Worm (Caenorhabditis elegans) whole organism, L1 larva: ENCODE results near the gene pas-2.

ENCODE experiments used
- C34B4.2 ChIP-seq: sonication (generic microtip); optimal IDR thresholded peaks from 2 replicates; lab custom pipeline; 2017; ENCODE audit warnings: mild to moderate bottlenecking, missing genetic modification characterization, missing compliant biosample characterization
- F16B12.6 ChIP-seq: fragments of 150-350 bp; optimal IDR thresholded peaks from 2 replicates; lab custom pipeline; 2014; ENCODE audit warnings: missing biosample characterization, missing genetic modification characterization
- Y116A8C.19 ChIP-seq: sonication (generic microtip); optimal IDR thresholded peaks from 2 replicates; lab custom pipeline; 2016; ENCODE audit warnings: missing compliant biosample characterization, missing genetic modification characterization, borderline replicate concordance
- alr-1 ChIP-seq: fragments of 200-800 bp; sonication (Bioruptor generic); optimal IDR thresholded peaks from 2 replicates; lab custom pipeline; 2018; ENCODE audit warnings: borderline replicate concordance, mild to moderate bottlenecking, missing genetic modification characterization, missing compliant biosample characterization
- ama-1 ChIP-seq: fragments of 150-350 bp; optimal IDR thresholded peaks from 2 replicates; lab custom pipeline; 2014
- blmp-1 ChIP-seq: fragments of 150-350 bp; optimal IDR thresholded peaks from 2 replicates; lab custom pipeline; 2014; ENCODE audit warnings: missing biosample characterization, missing genetic modification characterization
- ces-1 ChIP-seq: fragments of 150-350 bp; optimal IDR thresholded peaks from 2 replicates; lab custom pipeline; 2014; ENCODE audit warnings: missing biosample characterization, missing genetic modification reagents, missing genetic modification characterization
- efl-1 ChIP-seq, 4 experiments: fragments of 150-350 bp; optimal IDR thresholded peaks in 3 of 4; peaks in 1 of 4; 1 replicate in 1 of 4; 2 replicates in 3 of 4; lab custom pipeline; 2014; ENCODE audit warnings: missing biosample characterization in 2 of 4, missing genetic modification characterization in 2 of 4, missing genetic modification reagents in 2 of 4
- efl-3 ChIP-seq: fragments of 200-800 bp; sonication (Bioruptor generic); optimal IDR thresholded peaks from 2 replicates; lab custom pipeline; 2018; ENCODE audit warnings: mild to moderate bottlenecking, missing genetic modification characterization, missing compliant biosample characterization
- elt-2 ChIP-seq: sonication (generic microtip); optimal IDR thresholded peaks from 2 replicates; lab custom pipeline; 2016; ENCODE audit warnings: missing genetic modification characterization, mild to moderate bottlenecking, inconsistent platforms, missing compliant biosample characterization, missing genetic modification reagents
- elt-3 ChIP-seq, 6 experiments: fragments of 150-350 bp in 1 of 6; sonication (generic microtip); optimal IDR thresholded peaks; 2 replicates each; lab custom pipeline; 2017 to 2018; ENCODE audit warnings: missing biosample characterization in 6 of 6, missing genetic modification characterization in 6 of 6, inconsistent platforms in 1 of 6
- ets-5 ChIP-seq: fragments of 200-800 bp; sonication (Bioruptor generic); IDR thresholded peaks from 2 replicates; pipeline ENCODE4 v1.3.6; 2022; ENCODE audit warnings: missing genetic modification characterization, missing compliant biosample characterization
- fkh-10 ChIP-seq: sonication (generic microtip); optimal IDR thresholded peaks from 2 replicates; lab custom pipeline; 2017; ENCODE audit warnings: missing biosample characterization, missing genetic modification reagents, missing genetic modification characterization
- fkh-4 ChIP-seq: sonication (generic microtip); optimal IDR thresholded peaks from 2 replicates; lab custom pipeline; 2016; ENCODE audit warnings: missing compliant biosample characterization, missing genetic modification characterization, borderline replicate concordance
- fos-1 ChIP-seq: fragments of 150-350 bp; optimal IDR thresholded peaks from 2 replicates; lab custom pipeline; 2014; ENCODE audit warnings: missing biosample characterization, missing genetic modification characterization
- grh-1 ChIP-seq: fragments of 200-800 bp; sonication (Bioruptor generic); IDR thresholded peaks from 2 replicates; pipeline ENCODE4 v1.3.6; 2022; ENCODE audit warnings: missing genetic modification reagents, missing genetic modification characterization, missing compliant biosample characterization
- hlh-17 ChIP-seq: fragments of 200-800 bp; sonication (Bioruptor generic); optimal IDR thresholded peaks from 2 replicates; lab custom pipeline; 2018; ENCODE audit warnings: missing genetic modification characterization, mild to moderate bottlenecking, missing compliant biosample characterization, moderate library complexity, borderline replicate concordance
- jun-1 ChIP-seq: fragments of 150-350 bp; optimal IDR thresholded peaks from 2 replicates; lab custom pipeline; 2014; ENCODE audit warnings: missing biosample characterization, missing genetic modification reagents, missing genetic modification characterization
- lin-13 ChIP-seq: fragments of 150-350 bp; optimal IDR thresholded peaks from 2 replicates; lab custom pipeline; 2014; ENCODE audit warnings: missing biosample characterization, missing genetic modification reagents, missing genetic modification characterization
- lin-14 ChIP-seq: fragments of 200-800 bp; sonication (Bioruptor generic); optimal IDR thresholded peaks from 2 replicates; lab custom pipeline; 2018; ENCODE audit warnings: mild to moderate bottlenecking, missing genetic modification characterization, moderate library complexity, missing compliant biosample characterization
- lin-39 ChIP-seq: fragments of 150-350 bp; optimal IDR thresholded peaks from 2 replicates; lab custom pipeline; 2014; ENCODE audit warnings: missing biosample characterization, missing genetic modification reagents, missing genetic modification characterization
- lir-3 ChIP-seq: sonication (generic microtip); optimal IDR thresholded peaks from 2 replicates; lab custom pipeline; 2016; ENCODE audit warnings: mild to moderate bottlenecking, missing genetic modification characterization, moderate library complexity, missing compliant biosample characterization; ENCODE audit not compliant: poor library complexity
- lsy-2 ChIP-seq, 2 experiments: fragments of 150-350 bp; optimal IDR thresholded peaks; 2 replicates each; lab custom pipeline; 2014; ENCODE audit warnings: missing biosample characterization in 2 of 2, missing genetic modification characterization in 2 of 2
- mab-9 ChIP-seq: fragments of 200-800 bp; sonication (Bioruptor generic); IDR thresholded peaks from 2 replicates; pipeline ENCODE4 v1.3.6; 2022; ENCODE audit warnings: missing genetic modification reagents, missing genetic modification characterization, missing compliant biosample characterization
- mdl-1 ChIP-seq, 2 experiments: fragments of 150-350 bp; optimal IDR thresholded peaks; 2 replicates each; lab custom pipeline; 2014 to 2017; ENCODE audit warnings: missing biosample characterization in 2 of 2, missing genetic modification characterization in 2 of 2, inconsistent platforms in 1 of 2
- mef-2 ChIP-seq: fragments of 150-350 bp; optimal IDR thresholded peaks from 2 replicates; lab custom pipeline; 2014; ENCODE audit warnings: missing biosample characterization, missing genetic modification characterization
- nhr-12 ChIP-seq: sonication (generic microtip); optimal IDR thresholded peaks from 2 replicates; lab custom pipeline; 2017; ENCODE audit warnings: missing biosample characterization, missing genetic modification characterization
- nhr-19 ChIP-seq: fragments of 200-800 bp; sonication (Bioruptor generic); conservative IDR thresholded peaks from 2 replicates; pipeline ENCODE4 v1.3.6; 2022; ENCODE audit warnings: missing genetic modification characterization, missing compliant biosample characterization
- nhr-20 ChIP-seq: sonication (generic microtip); optimal IDR thresholded peaks from 2 replicates; lab custom pipeline; 2016; ENCODE audit warnings: mild to moderate bottlenecking, missing genetic modification characterization, missing compliant biosample characterization
- nhr-28 ChIP-seq: fragments of 150-350 bp; optimal IDR thresholded peaks from 2 replicates; lab custom pipeline; 2014; ENCODE audit warnings: missing biosample characterization, missing genetic modification characterization
- nhr-47 ChIP-seq: sonication (generic microtip); optimal IDR thresholded peaks from 2 replicates; lab custom pipeline; 2016; ENCODE audit warnings: mild to moderate bottlenecking, missing genetic modification characterization, moderate library complexity, missing compliant biosample characterization
- nhr-71 ChIP-seq: sonication (generic microtip); optimal IDR thresholded peaks from 2 replicates; lab custom pipeline; 2016; ENCODE audit warnings: mild to moderate bottlenecking, missing genetic modification characterization, moderate library complexity, missing compliant biosample characterization
- nhr-77 ChIP-seq: fragments of 150-350 bp; optimal IDR thresholded peaks from 2 replicates; lab custom pipeline; 2014; ENCODE audit warnings: missing biosample characterization, missing genetic modification characterization
- nhr-85 ChIP-seq: sonication (generic microtip); peaks from one replicate; lab custom pipeline; 2016; ENCODE audit warnings: missing genetic modification characterization, inconsistent platforms, missing compliant biosample characterization
- nhr-90 ChIP-seq: sonication (generic microtip); optimal IDR thresholded peaks from 2 replicates; lab custom pipeline; 2016; ENCODE audit warnings: mild to moderate bottlenecking, missing genetic modification characterization, missing compliant biosample characterization; ENCODE audit not compliant: poor library complexity
- pax-3 ChIP-seq: fragments of 200-800 bp; sonication (Bioruptor generic); optimal IDR thresholded peaks from 2 replicates; lab custom pipeline; 2018; ENCODE audit warnings: mild to moderate bottlenecking, missing genetic modification characterization, moderate library complexity, missing compliant biosample characterization
- rnt-1 ChIP-seq: sonication (generic microtip); optimal IDR thresholded peaks from 2 replicates; lab custom pipeline; 2016; ENCODE audit warnings: mild to moderate bottlenecking, missing genetic modification characterization, moderate library complexity, missing compliant biosample characterization
- sox-4 ChIP-seq: sonication (generic microtip); optimal IDR thresholded peaks from 2 replicates; lab custom pipeline; 2016; ENCODE audit warnings: missing genetic modification characterization, missing compliant biosample characterization
- sptf-1 ChIP-seq: fragments of 150-350 bp; optimal IDR thresholded peaks from 2 replicates; lab custom pipeline; 2014; ENCODE audit warnings: missing biosample characterization, missing genetic modification characterization
- swsn-7 ChIP-seq: sonication (generic microtip); optimal IDR thresholded peaks from 2 replicates; lab custom pipeline; 2016; ENCODE audit warnings: missing genetic modification characterization, missing compliant biosample characterization
- tlp-1 ChIP-seq: fragments of 150-350 bp; optimal IDR thresholded peaks from 2 replicates; lab custom pipeline; 2014; ENCODE audit warnings: missing biosample characterization, missing genetic modification characterization
- unc-86 ChIP-seq: sonication (generic microtip); optimal IDR thresholded peaks from 2 replicates; lab custom pipeline; 2016; ENCODE audit warnings: missing genetic modification characterization, missing compliant biosample characterization
- xbp-1 ChIP-seq: sonication (generic microtip); optimal IDR thresholded peaks from 2 replicates; lab custom pipeline; 2016; ENCODE audit warnings: missing genetic modification characterization, missing compliant biosample characterization
- zag-1 ChIP-seq: fragments of 150-350 bp; optimal IDR thresholded peaks from 2 replicates; lab custom pipeline; 2014; ENCODE audit warnings: missing biosample characterization, missing genetic modification characterization
- ztf-4 ChIP-seq: fragments of 150-350 bp; optimal IDR thresholded peaks from 2 replicates; lab custom pipeline; 2014; ENCODE audit warnings: missing biosample characterization, missing genetic modification characterization

Gene pas-2

DNA sequence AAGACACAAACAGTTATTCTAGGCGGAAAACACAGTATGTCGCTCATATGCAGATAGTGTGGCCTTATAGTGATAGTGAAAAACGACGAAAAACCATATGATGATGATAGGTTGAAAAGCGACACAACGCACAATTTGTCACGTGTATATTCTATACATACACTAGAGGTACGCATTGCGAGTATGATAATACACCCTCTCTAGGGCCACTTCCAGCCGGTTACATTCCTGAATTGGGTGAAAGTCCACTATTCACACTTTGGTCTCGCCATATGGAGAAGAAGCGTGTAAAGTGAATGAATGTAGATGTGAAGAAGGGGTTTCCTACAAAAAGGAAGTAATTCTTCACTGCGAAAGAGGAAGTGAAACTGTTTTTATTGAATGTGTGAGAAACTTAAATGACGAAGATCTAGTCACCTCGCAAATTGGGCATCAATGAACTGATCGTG, 40.7 kb upstream of the pas-2 start (continued):
- peak; percentile 85 for TF ChIP-seq nhr-85 (tag; lab: Kevin White, UChicago)
- no peak for TF ChIP-seq sox-4
- peak in 1 of 2 experiments; percentile 36 for TF ChIP-seq lsy-2 (tag; optimal IDR thresholded peaks at IDR 0.05; lab: Kevin White, UChicago)
- TF ChIP-seq Y116A8C.19 (tag; lab: Kevin White, UChicago), result no peak
- peak; percentile 43 for TF ChIP-seq jun-1 (tag; lab: Kevin White, UChicago)
- no peak for TF ChIP-seq mab-9 (GFP tag; lab: Robert Waterston, UW)
- TF ChIP-seq efl-1 (optimal IDR thresholded peaks at IDR 0.05; lab: Kevin White, UChicago), result no peak
- TF ChIP-seq efl-1 (GFP tag; optimal IDR thresholded peaks at IDR 0.05 in 1 of 2; lab: Kevin White, UChicago), result peak in 1 of 2 experiments; percentile 94
- TF ChIP-seq alr-1, result no peak
- TF ChIP-seq elt-3 (tag; optimal IDR thresholded peaks at IDR 0.05; lab: Kevin White, UChicago), result peak in 2 of 6 experiments; percentile 16 to 57
- TF ChIP-seq xbp-1 (tag; lab: Kevin White, UChicago), result no peak
- no peak for TF ChIP-seq fkh-4 (tag; lab: Kevin White, UChicago)
- peak; percentile 65 for TF ChIP-seq nhr-71 (tag; lab: Kevin White, UChicago)
- TF ChIP-seq ama-1, result no peak
- no peak for TF ChIP-seq grh-1
- peak; percentile 69 for TF ChIP-seq lin-14 (GFP tag; lab: Kevin White, UChicago)
- TF ChIP-seq nhr-77, result no peak
- TF ChIP-seq fkh-10 (GFP tag; lab: Kevin White, UChicago), result no peak
- TF ChIP-seq pax-3 (tag; lab: Kevin White, UChicago), result no peak
- TF ChIP-seq tlp-1 (tag; lab: Kevin White, UChicago), result no peak
- no peak for TF ChIP-seq ztf-4 (tag; lab: Kevin White, UChicago)
- TF ChIP-seq nhr-20 (tag; lab: Kevin White, UChicago), result peak; percentile 84
- peak; percentile 92 for TF ChIP-seq elt-2 (tag; lab: Kevin White, UChicago)
- no peak for TF ChIP-seq C34B4.2 (tag; lab: Kevin White, UChicago)
- TF ChIP-seq rnt-1, result no peak
- TF ChIP-seq blmp-1 (tag; lab: Kevin White, UChicago), result peak; percentile 68
- TF ChIP-seq nhr-47 (tag; lab: Kevin White, UChicago), result peak; percentile 47
- TF ChIP-seq hlh-17 (GFP tag; lab: Kevin White, UChicago), result no peak
- no peak for TF ChIP-seq swsn-7 (tag; lab: Kevin White, UChicago)
- TF ChIP-seq unc-86 (tag; lab: Kevin White, UChicago), result no peak
- no peak for TF ChIP-seq sptf-1
- TF ChIP-seq nhr-12 (tag; lab: Kevin White, UChicago), result no peak
- no peak for TF ChIP-seq ces-1 (GFP tag; lab: Kevin White, UChicago)
- no peak for TF ChIP-seq F16B12.6 (tag; lab: Kevin White, UChicago)

DNA sequence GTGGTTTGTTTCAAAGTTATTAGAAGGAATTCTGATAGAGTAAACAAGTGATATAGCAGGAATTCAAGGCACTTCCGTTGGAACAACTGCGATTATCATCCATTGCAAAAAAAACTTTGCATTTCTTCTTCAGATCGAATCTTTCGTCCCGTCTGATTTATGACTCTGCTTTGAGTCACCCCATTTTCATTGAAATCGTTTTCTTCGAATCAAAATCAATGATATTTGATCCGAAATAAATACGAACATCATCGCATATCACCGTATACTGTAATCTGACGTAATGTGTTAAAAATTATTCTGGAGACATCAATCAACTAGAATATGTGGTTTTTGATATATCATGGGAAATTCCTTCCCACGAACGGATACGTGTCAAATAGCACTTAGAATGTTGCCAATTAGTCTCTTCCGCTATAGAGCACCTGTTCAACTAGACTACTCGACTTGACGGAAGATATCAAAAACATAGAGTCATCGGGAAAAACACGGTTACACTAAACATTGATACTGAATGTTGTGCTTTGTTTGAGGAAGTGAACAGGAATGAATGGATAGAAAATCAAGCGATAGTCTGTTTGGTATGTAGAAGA, 39.2 kb upstream of the pas-2 start:
- TF ChIP-seq nhr-90 (tag; lab: Kevin White, UChicago) (no peak), blmp-1 (tag; lab: Kevin White, UChicago) (peak; percentile 20), fos-1 (tag; lab: Kevin White, UChicago) (no peak), elt-2 (tag; lab: Kevin White, UChicago) (no peak), efl-3 (GFP tag; lab: Kevin White, UChicago) (no peak), ets-5 (GFP tag; lab: Robert Waterston, UW) (no peak), F16B12.6 (tag; lab: Kevin White, UChicago) (no peak), mef-2 (tag; lab: Kevin White, UChicago) (no peak), lin-39 (tag; lab: Kevin White, UChicago) (no peak), zag-1 (no peak), lir-3 (no peak), nhr-12 (tag; lab: Kevin White, UChicago) (no peak), mdl-1 (tag; optimal IDR thresholded peaks at IDR 0.05; lab: Kevin White, UChicago) (no peak), nhr-28 (tag; lab: Kevin White, UChicago) (no peak), nhr-85 (tag; lab: Kevin White, UChicago) (peak; percentile 57), lin-14 (GFP tag; lab: Kevin White, UChicago) (no peak), nhr-19 (GFP tag; lab: Robert Waterston, UW) (no peak), lin-13 (GFP tag; lab: Kevin White, UChicago) (no peak)
